Fruit fly (Drosophila melanogaster): ENCODE measurements around the gene CG3386.

CG3386 gene

DNA sequence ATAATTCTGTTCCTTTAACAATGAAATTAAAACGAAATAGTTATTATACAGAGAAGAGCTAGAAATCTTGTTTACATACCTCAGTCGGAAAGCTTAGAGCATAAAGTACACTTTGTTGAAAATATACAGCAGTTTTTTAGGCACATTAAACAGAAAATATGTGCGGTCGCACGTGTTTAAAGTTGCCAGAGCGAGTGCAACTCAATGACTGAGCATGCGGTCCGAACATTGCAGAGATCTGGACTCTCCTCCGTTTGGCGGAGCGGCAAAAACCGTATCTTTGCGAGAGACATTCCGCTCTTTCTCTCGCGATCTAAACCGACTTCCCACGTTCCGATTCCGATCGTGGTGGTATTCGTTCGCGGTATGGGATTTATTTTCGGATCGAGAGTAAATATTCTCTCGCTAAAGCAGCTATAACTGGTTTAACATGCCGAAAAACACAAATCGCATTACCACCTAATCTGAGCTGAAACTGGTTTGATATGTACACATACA, 25.8 kb upstream of the CG3386 start, which contains the start of gene CG13895 (continued):
- TF ChIP-seq pros (GFP tag; optimal IDR thresholded peaks at IDR 0.05) (peak; percentile 55), cg (GFP tag; optimal IDR thresholded peaks at IDR 0.05) (peak; percentile 4), CG14710 (tag; optimal IDR thresholded peaks at IDR 0.05) (peak; percentile 3), YL-1 (GFP tag; optimal IDR thresholded peaks at IDR 0.05) (peak; percentile 24), Fer1 (GFP tag; optimal IDR thresholded peaks at IDR 0.05) (peak; percentile 52), Hr51 (GFP tag; optimal IDR thresholded peaks at IDR 0.05) (no peak), CG1792 (GFP tag; optimal IDR thresholded peaks at IDR 0.05) (no peak), HmgZ (tag; optimal IDR thresholded peaks at IDR 0.05) (no peak), Dll (GFP tag; IDR thresholded peaks at IDR 0.05; ENCODE audit: partially characterized antibody) (peak; percentile 54; the same call in 2 of the 4 replicates), Nf-YC (tag; optimal IDR thresholded peaks at IDR 0.05) (peak; percentile 13), sob (GFP tag; IDR thresholded peaks at IDR 0.05) (peak; percentile 31; the same call in 1 of the 2 replicates), HmgD (GFP tag; optimal IDR thresholded peaks at IDR 0.05) (no peak), CG7928 (GFP tag; optimal IDR thresholded peaks at IDR 0.05) (no peak), run (tag; optimal IDR thresholded peaks at IDR 0.05) (no peak), Hand (GFP tag; optimal IDR thresholded peaks at IDR 0.05) (no peak), Stat92E (GFP tag; optimal IDR thresholded peaks at IDR 0.05) (peak in 1 of 3 experiments; percentile 82), sd (tag; optimal IDR thresholded peaks at IDR 0.05) (peak; percentile 75), Sox102F (GFP tag; optimal IDR thresholded peaks at IDR 0.05) (no peak), CG11085 (GFP tag; IDR thresholded peaks at IDR 0.05) (no peak), CG12769 (tag; optimal IDR thresholded peaks at IDR 0.05) (peak; percentile 28), oc (tag; optimal IDR thresholded peaks at IDR 0.05) (peak; percentile 61), CG13287 (GFP tag; IDR thresholded peaks at IDR 0.05; ENCODE audit: partially characterized antibody) (peak; percentile 46; the same call in 1 of the 2 replicates), CG12155 (GFP tag; optimal IDR thresholded peaks at IDR 0.05) (no peak), CG11093 (GFP tag; IDR thresholded peaks at IDR 0.05) (no peak), CG34224 (GFP tag; IDR thresholded peaks at IDR 0.05; ENCODE audit: partially characterized antibody) (peak; percentile 50; the same call in 2 of the 3 replicates)

DNA sequence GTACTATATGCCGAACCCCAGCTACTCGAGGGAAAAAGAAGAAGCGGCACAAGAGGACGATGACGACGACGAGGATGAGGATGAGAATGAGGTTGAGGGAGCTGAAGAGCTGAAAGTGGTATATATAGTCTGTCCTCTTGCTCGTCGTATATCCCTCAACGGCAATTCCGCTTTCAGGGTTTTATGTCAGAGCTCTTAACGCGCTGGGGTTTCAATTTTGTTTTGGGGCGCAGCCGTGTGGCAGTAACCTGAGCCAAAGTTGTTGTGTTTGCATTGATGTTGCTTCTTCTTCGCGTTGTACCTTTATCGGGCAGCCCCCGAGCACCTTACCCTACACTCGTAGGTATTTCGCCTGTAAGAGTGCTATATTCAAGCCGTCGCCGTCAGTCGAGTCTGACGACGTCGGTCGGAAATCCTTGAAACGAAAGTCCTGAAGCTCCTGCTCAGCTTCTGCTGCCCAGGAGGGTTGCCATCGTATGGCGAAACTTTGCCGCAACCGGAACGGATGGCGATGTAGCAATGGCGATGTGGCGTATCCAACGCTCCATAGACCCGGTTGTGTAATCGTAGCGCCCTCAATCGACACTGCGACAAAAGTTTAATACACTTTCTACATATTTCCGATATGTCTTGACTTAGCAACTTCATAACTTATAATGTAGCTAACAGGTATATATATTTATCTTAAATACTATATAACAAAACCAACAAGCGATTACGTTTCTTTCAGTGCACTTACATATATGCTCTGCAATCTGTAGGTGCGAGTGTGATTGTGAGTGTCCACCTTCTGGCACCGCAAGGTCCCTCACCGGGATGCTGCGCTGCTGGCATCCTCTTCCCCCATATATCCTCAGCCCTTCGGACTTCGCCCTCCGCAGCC, 22.6 kb upstream of the CG3386 start:
- no peak for TF ChIP-seq Mad (GFP tag; optimal IDR thresholded peaks at IDR 0.05)
- TF ChIP-seq CG5180 (GFP tag; optimal IDR thresholded peaks at IDR 0.05), result no peak
- no peak for TF ChIP-seq Optix (GFP tag; IDR thresholded peaks at IDR 0.05)
- no peak for TF ChIP-seq CrebB (tag; optimal IDR thresholded peaks at IDR 0.05)
- no peak for TF ChIP-seq lola (GFP tag; optimal IDR thresholded peaks at IDR 0.05)
- TF ChIP-seq CG30020 (tag; optimal IDR thresholded peaks at IDR 0.05), result no peak
- no peak for TF ChIP-seq crp (GFP tag; optimal IDR thresholded peaks at IDR 0.05)
- TF ChIP-seq ato (GFP tag; IDR thresholded peaks at IDR 0.05; ENCODE audit: partially characterized antibody), result no peak
- no peak for TF ChIP-seq CG10565 (GFP tag; optimal IDR thresholded peaks at IDR 0.05)
- TF ChIP-seq stwl (tag; optimal IDR thresholded peaks at IDR 0.05), result no peak
- TF ChIP-seq wek (GFP tag; optimal IDR thresholded peaks at IDR 0.05), result no peak
- no peak for TF ChIP-seq tap (tag; optimal IDR thresholded peaks at IDR 0.05)
- no peak for TF ChIP-seq Stat92E (GFP tag; optimal IDR thresholded peaks at IDR 0.05)
- TF ChIP-seq CG7963 (GFP tag; IDR thresholded peaks at IDR 0.05; ENCODE audit: partially characterized antibody), result no peak
- no peak for TF ChIP-seq Rx (GFP tag; IDR thresholded peaks at IDR 0.05)
- no peak for TF ChIP-seq NK7.1 (GFP tag; optimal IDR thresholded peaks at IDR 0.05)
- TF ChIP-seq Dbx (GFP tag; IDR thresholded peaks at IDR 0.05), result no peak
- no peak for TF ChIP-seq tio (GFP tag; optimal IDR thresholded peaks at IDR 0.05)
- TF ChIP-seq inv (GFP tag; IDR thresholded peaks at IDR 0.05; ENCODE audit: partially characterized antibody), result no peak
- no peak for TF ChIP-seq Dad (GFP tag; optimal IDR thresholded peaks at IDR 0.05)
- peak; percentile 38 for TF ChIP-seq CG1603 (tag; optimal IDR thresholded peaks at IDR 0.05)
- TF ChIP-seq CG11504 (tag; optimal IDR thresholded peaks at IDR 0.05), result peak; percentile 44
